Fruit fly (Drosophila melanogaster) whole organism, embryonic: Measurements from ENCODE around the gene RASSF8.
A peak's percentile ranks its signal among the peaks of the same experiment; 100 is the strongest.

Experiments used
- CG10431 ChIP-seq: fragments of 200-800 bp; sonication (Bioruptor generic); optimal IDR thresholded peaks from 3 replicates; lab custom pipeline; 2018; ENCODE audit warnings: missing biosample characterization, mild to moderate bottlenecking, missing genetic modification characterization
- CG10462 ChIP-seq: fragments of 200-800 bp; sonication (Bioruptor generic); optimal IDR thresholded peaks from 2 replicates; lab custom pipeline; 2016; ENCODE audit warnings: missing biosample characterization, missing genetic modification characterization
- CG10654 ChIP-seq: fragments of 200-800 bp; sonication (Bioruptor generic); optimal IDR thresholded peaks from 2 replicates; lab custom pipeline; 2016; ENCODE audit warnings: missing biosample characterization, missing genetic modification characterization
- CG11093 ChIP-seq: fragments of 200-800 bp; sonication (Bioruptor generic); IDR thresholded peaks from 3 replicates; pipeline ENCODE4 v1.3.6; 2022; ENCODE audit warnings: missing biosample characterization, missing genetic modification characterization
- CG11504 ChIP-seq: fragments of 200-800 bp; sonication (Bioruptor generic); optimal IDR thresholded peaks from 3 replicates; lab custom pipeline; 2019; ENCODE audit warnings: missing biosample characterization, mild to moderate bottlenecking, missing genetic modification characterization, moderate library complexity
- CG14965 ChIP-seq: fragments of 200-800 bp; sonication (Bioruptor generic); optimal IDR thresholded peaks from 2 replicates; lab custom pipeline; 2016; ENCODE audit warnings: missing biosample characterization, missing genetic modification characterization, borderline replicate concordance
- CG15073 ChIP-seq: fragments of 200-800 bp; sonication (Bioruptor generic); optimal IDR thresholded peaks from 2 replicates; lab custom pipeline; 2016; ENCODE audit warnings: missing biosample characterization, missing genetic modification characterization
- CG2875 ChIP-seq: fragments of 200-800 bp; sonication (Bioruptor generic); optimal IDR thresholded peaks from 2 replicates; lab custom pipeline; 2017; ENCODE audit warnings: missing biosample characterization, mild to moderate bottlenecking, missing genetic modification characterization, missing genetic modification reagents
- CG31224 ChIP-seq: fragments of 200-800 bp; sonication (Bioruptor generic); IDR thresholded peaks from 2 replicates; pipeline ENCODE4 v1.3.6; 2022; ENCODE audit warnings: missing biosample characterization, missing genetic modification characterization
- CG32532 ChIP-seq: fragments of 200-800 bp; sonication (Bioruptor generic); IDR thresholded peaks from 2 replicates; pipeline ENCODE4 v1.3.6; 2022; ENCODE audit warnings: missing biosample characterization, missing genetic modification characterization
- CG32767 ChIP-seq: fragments of 200-800 bp; sonication (Bioruptor generic); IDR thresholded peaks from 2 replicates; pipeline ENCODE4 v1.3.6; 2022; ENCODE audit warnings: missing biosample characterization, missing genetic modification characterization
- CG7556 ChIP-seq: fragments of 200-800 bp; sonication (Bioruptor generic); optimal IDR thresholded peaks from 2 replicates; lab custom pipeline; 2017; ENCODE audit warnings: missing biosample characterization, mild to moderate bottlenecking, missing genetic modification characterization
- CG8281 ChIP-seq: fragments of 200-800 bp; sonication (Bioruptor generic); optimal IDR thresholded peaks from 2 replicates; lab custom pipeline; 2018; ENCODE audit warnings: missing biosample characterization, mild to moderate bottlenecking, missing genetic modification characterization, moderate library complexity
- CG8388 ChIP-seq: fragments of 200-800 bp; sonication (Bioruptor generic); optimal IDR thresholded peaks from 2 replicates; lab custom pipeline; 2019; ENCODE audit warnings: missing biosample characterization, mild to moderate bottlenecking, missing genetic modification characterization, moderate library complexity
- CG8944 ChIP-seq: fragments of 200-800 bp; sonication (Bioruptor generic); optimal IDR thresholded peaks from 3 replicates; lab custom pipeline; 2016; ENCODE audit warnings: missing biosample characterization, missing genetic modification characterization
- CTCF ChIP-seq: fragments of 200-800 bp; sonication (Bioruptor generic); optimal IDR thresholded peaks from 2 replicates; lab custom pipeline; 2017; ENCODE audit warnings: missing biosample characterization, mild to moderate bottlenecking, missing genetic modification characterization, moderate library complexity
- Chrac-16 ChIP-seq: fragments of 200-800 bp; sonication (Bioruptor generic); optimal IDR thresholded peaks from 3 replicates; lab custom pipeline; 2016; ENCODE audit warnings: missing biosample characterization, missing genetic modification characterization
- Dfd ChIP-seq, 2 experiments: fragments of >200 bp; optimal IDR thresholded peaks; 2 replicates each; lab custom pipeline; 2017; ENCODE audit warnings: missing biosample characterization in 2 of 2, missing genetic modification characterization in 2 of 2
- ERR ChIP-seq: fragments of 200-800 bp; sonication (Bioruptor generic); optimal IDR thresholded peaks from 2 replicates; lab custom pipeline; 2016; ENCODE audit warnings: missing biosample characterization, missing genetic modification characterization
- Elba2 ChIP-seq: fragments of 200-800 bp; sonication (Bioruptor generic); optimal IDR thresholded peaks from 3 replicates; lab custom pipeline; 2016; ENCODE audit warnings: missing biosample characterization, missing genetic modification characterization
- HLH4C ChIP-seq: fragments of 200-800 bp; sonication (Bioruptor generic); IDR thresholded peaks from 3 replicates; pipeline ENCODE4 v1.3.6; 2022; ENCODE audit warnings: missing biosample characterization, missing genetic modification characterization; ENCODE audit not compliant: partially characterized antibody
- Hmr ChIP-seq: fragments of 200-800 bp; sonication (Bioruptor generic); optimal IDR thresholded peaks from 3 replicates; lab custom pipeline; 2017; ENCODE audit warnings: mild to moderate bottlenecking, missing biosample characterization, missing genetic modification reagents, missing genetic modification characterization
- Kr ChIP-seq: fragments of 200-800 bp; sonication (Bioruptor generic); optimal IDR thresholded peaks from 2 replicates; lab custom pipeline; 2017; ENCODE audit warnings: missing biosample characterization, mild to moderate bottlenecking, missing genetic modification characterization
- MTF-1 ChIP-seq: fragments of 200-800 bp; sonication (Bioruptor generic); optimal IDR thresholded peaks from 2 replicates; lab custom pipeline; 2018; ENCODE audit warnings: missing biosample characterization, mild to moderate bottlenecking, missing genetic modification characterization, borderline replicate concordance
- Oli ChIP-seq: fragments of 200-800 bp; sonication (Bioruptor generic); optimal IDR thresholded peaks from 2 replicates; lab custom pipeline; 2018; ENCODE audit warnings: missing biosample characterization, mild to moderate bottlenecking, missing genetic modification characterization, moderate library complexity
- Poxn ChIP-seq: fragments of 200-800 bp; sonication (Bioruptor generic); IDR thresholded peaks from 2 replicates; pipeline ENCODE4 v1.3.6; 2022; ENCODE audit warnings: missing biosample characterization, missing genetic modification characterization
- Ptx1 ChIP-seq: fragments of 200-800 bp; sonication (Bioruptor generic); IDR thresholded peaks from 2 replicates; pipeline ENCODE4 v1.3.6; 2022; ENCODE audit warnings: missing biosample characterization, missing genetic modification characterization
- Sry-δ ChIP-seq: fragments of 200-800 bp; sonication (Bioruptor generic); optimal IDR thresholded peaks from 2 replicates; lab custom pipeline; 2016; ENCODE audit warnings: missing biosample characterization, missing genetic modification characterization
- Vsx1 ChIP-seq: fragments of 200-800 bp; sonication (Bioruptor generic); optimal IDR thresholded peaks from 2 replicates; lab custom pipeline; 2017; ENCODE audit warnings: missing biosample characterization, mild to moderate bottlenecking, missing genetic modification characterization, missing genetic modification reagents
- crc ChIP-seq: fragments of 200-800 bp; sonication (Bioruptor generic); optimal IDR thresholded peaks from 2 replicates; lab custom pipeline; 2016; ENCODE audit warnings: missing biosample characterization, missing genetic modification characterization
- crol ChIP-seq: fragments of 200-800 bp; sonication (Bioruptor generic); IDR thresholded peaks from 2 replicates; pipeline ENCODE4 v1.3.6; 2022; ENCODE audit warnings: missing biosample characterization, missing genetic modification characterization
- esg ChIP-seq: fragments of 200-800 bp; sonication (Bioruptor generic); conservative IDR thresholded peaks from 2 replicates; pipeline ENCODE4 v1.3.6; 2022; ENCODE audit warnings: missing biosample characterization, missing genetic modification characterization
- gcm ChIP-seq: fragments of 200-800 bp; sonication (Bioruptor generic); optimal IDR thresholded peaks from 2 replicates; lab custom pipeline; 2019; ENCODE audit warnings: missing biosample characterization, mild to moderate bottlenecking, missing genetic modification characterization, moderate library complexity
- kay ChIP-seq: fragments of 200-800 bp; sonication (Bioruptor generic); optimal IDR thresholded peaks from 2 replicates; lab custom pipeline; 2016; ENCODE audit warnings: missing biosample characterization, missing genetic modification characterization
- lilli ChIP-seq: fragments of 200-800 bp; sonication (Bioruptor generic); optimal IDR thresholded peaks from 3 replicates; lab custom pipeline; 2016; ENCODE audit warnings: missing biosample characterization, missing genetic modification characterization
- lov ChIP-seq, 2 experiments: fragments of 200-800 bp in 1 of 2; fragments of >200 bp in 1 of 2; sonication (Bioruptor generic) in 1 of 2; IDR thresholded peaks in 1 of 2; optimal IDR thresholded peaks in 1 of 2; 2 replicates in 1 of 2; 3 replicates in 1 of 2; pipeline versions ENCODE4 v1.3.6 to Lab custom; 2017 to 2022; ENCODE audit warnings: missing biosample characterization in 1 of 2, missing genetic modification characterization in 1 of 2
- pzg ChIP-seq: fragments of 200-800 bp; sonication (Bioruptor generic); optimal IDR thresholded peaks from 3 replicates; lab custom pipeline; 2018; ENCODE audit warnings: missing biosample characterization, mild to moderate bottlenecking, missing genetic modification characterization, moderate library complexity
- ranshi ChIP-seq: fragments of 200-800 bp; sonication (Bioruptor generic); IDR thresholded peaks from 2 replicates; pipeline ENCODE4 v1.3.6; 2022; ENCODE audit warnings: missing biosample characterization, missing genetic modification characterization
- sc ChIP-seq, 3 experiments: fragments of >200 bp in 2 of 3; fragments of 200-800 bp in 1 of 3; sonication (Bioruptor generic) in 1 of 3; optimal IDR thresholded peaks; 2 replicates in 2 of 3; 3 replicates in 1 of 3; lab custom pipeline; 2017; ENCODE audit warnings: mild to moderate bottlenecking in 1 of 3, missing biosample characterization in 1 of 3, missing genetic modification characterization in 1 of 3, missing genetic modification reagents in 1 of 3
- sens ChIP-seq: fragments of 200-800 bp; sonication (Bioruptor generic); peaks from one replicate; lab custom pipeline; 2016; ENCODE audit warnings: missing biosample characterization, missing genetic modification characterization
- tx ChIP-seq: fragments of 200-800 bp; sonication (Bioruptor generic); optimal IDR thresholded peaks from 2 replicates; lab custom pipeline; 2016; ENCODE audit warnings: missing biosample characterization, missing genetic modification characterization
- wor ChIP-seq: fragments of 200-800 bp; sonication (Bioruptor generic); IDR thresholded peaks from 2 replicates; pipeline ENCODE4 v1.3.6; 2022; ENCODE audit warnings: missing biosample characterization, missing genetic modification characterization
- zfh2 ChIP-seq: fragments of 200-800 bp; sonication (Bioruptor generic); optimal IDR thresholded peaks from 2 replicates; lab custom pipeline; 2016; ENCODE audit warnings: missing biosample characterization, missing genetic modification characterization

RASSF8 gene

DNA sequence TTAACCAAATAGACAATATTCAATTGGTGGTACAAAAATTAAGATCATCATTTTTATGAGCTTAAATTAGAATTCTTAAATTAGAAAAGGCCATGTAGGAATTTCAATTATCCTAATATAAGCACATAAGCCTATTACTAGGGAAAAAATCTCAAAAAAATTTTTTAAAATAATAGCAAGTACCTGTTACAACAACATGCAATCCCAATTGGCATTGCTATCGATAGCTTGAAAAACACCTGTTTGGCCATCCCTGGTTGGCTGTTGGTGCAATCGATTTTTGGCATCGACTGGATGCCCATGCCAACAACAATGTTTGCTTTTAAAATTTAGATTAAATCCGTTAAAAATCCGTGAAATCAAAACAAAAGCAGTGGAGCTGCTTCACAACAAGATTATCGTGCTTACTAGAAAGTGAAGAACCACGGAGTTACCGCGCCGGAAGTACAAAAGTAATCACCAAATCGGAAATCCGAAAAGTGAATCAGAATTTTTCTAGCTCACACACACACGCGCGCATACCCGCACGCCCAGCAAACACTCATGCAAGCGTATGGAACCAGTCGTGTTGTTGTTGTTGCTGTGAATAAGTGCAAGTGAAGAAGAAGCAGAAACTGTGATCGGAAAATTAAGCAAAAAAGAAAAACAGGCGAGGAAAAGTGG lies at the start of gene RASSF8 (continued):
- TF ChIP-seq HLH4C (GFP tag; lab: Robert Waterston, UW) = peak; percentile 68
- no peak for TF ChIP-seq ERR (GFP tag; lab: Kevin White, UChicago)
- TF ChIP-seq Elba2 = peak; percentile 20
- peak; percentile 53 for TF ChIP-seq zfh2 (GFP tag; lab: Kevin White, UChicago)
- TF ChIP-seq Dfd (GFP tag; optimal IDR thresholded peaks at IDR 0.05; lab: Kevin White, UChicago) = no peak
- TF ChIP-seq CG11093 (GFP tag; lab: Robert Waterston, UW) = no peak
- TF ChIP-seq CG31224 (GFP tag; lab: Robert Waterston, UW) = peak; percentile 26; the same call in 1 of the 2 replicates
- TF ChIP-seq CTCF = no peak
- TF ChIP-seq CG11504 = peak; percentile 33
- peak; percentile 19 for TF ChIP-seq CG10654 (GFP tag; lab: Kevin White, UChicago)
- no peak for TF ChIP-seq Kr
- TF ChIP-seq, all 482 proteins: peak for 147

DNA sequence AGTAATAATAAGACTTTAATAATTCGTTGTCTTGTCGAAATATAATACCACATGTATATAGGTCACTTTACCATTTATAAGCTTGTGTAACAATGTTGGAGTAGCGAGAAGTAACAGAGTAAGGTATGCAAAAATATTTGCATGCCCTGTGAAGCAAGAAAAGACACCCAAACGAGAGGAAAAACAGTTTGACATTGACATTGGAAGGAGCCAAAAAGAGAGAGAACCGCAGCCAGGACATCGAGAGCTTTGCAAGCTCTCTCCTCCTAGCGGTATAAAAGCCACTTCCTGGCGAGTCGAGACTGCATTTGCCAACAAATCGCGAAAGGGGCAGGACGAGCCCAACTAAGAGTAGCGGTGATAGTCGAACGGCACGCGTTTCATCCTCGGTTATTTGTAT lies 48.2 kb upstream of the RASSF8 start, which contains the start of gene CG5079:
Gene CG5079, plus strand, starts transcription at position 301 of the 400 bp plus-strand sequence.
- TF ChIP-seq CG2875 (GFP tag; lab: Kevin White, UChicago) = no peak
- no peak for TF ChIP-seq lilli (GFP tag; lab: Kevin White, UChicago)
- no peak for TF ChIP-seq CG10431 (GFP tag; lab: Kevin White, UChicago)
- no peak for TF ChIP-seq Poxn (GFP tag; lab: Robert Waterston, UW)
- no peak for TF ChIP-seq CG32767 (GFP tag; lab: Robert Waterston, UW)
- no peak for TF ChIP-seq esg
- no peak for TF ChIP-seq Sry-δ
- no peak for TF ChIP-seq gcm (GFP tag; lab: Kevin White, UChicago)
- no peak for TF ChIP-seq sc (optimal IDR thresholded peaks at IDR 0.05; lab: Kevin White, UChicago)
- TF ChIP-seq sc (GFP tag; optimal IDR thresholded peaks at IDR 0.05; lab: Kevin White, UChicago) = no peak

DNA sequence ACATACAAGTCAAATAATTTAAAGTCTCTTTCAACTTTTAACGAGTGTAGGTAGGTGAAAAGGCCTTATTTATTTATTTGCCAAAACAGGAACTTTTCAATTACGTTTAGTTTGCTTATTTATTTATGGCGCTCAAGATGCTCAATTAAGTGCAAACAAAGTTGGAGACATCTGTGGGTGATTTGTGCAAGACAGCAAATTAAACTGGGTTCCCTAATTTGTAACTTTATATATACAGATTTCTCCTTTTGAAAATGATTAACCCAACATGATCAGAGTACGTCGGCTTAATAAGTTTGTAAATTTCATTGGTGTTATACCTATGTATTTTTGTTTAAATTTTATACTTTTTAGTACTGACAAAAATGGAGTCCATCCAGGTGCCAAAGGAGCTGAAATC lies 43.5 kb upstream of the RASSF8 start, which contains the start of gene CG5071:
Gene CG5071, plus strand, starts transcription at position 301 of the 400 bp plus-strand sequence.
- no peak for TF ChIP-seq pzg (GFP tag; lab: Kevin White, UChicago)
- TF ChIP-seq MTF-1 (GFP tag; lab: Kevin White, UChicago) = no peak
- TF ChIP-seq CG2875 (GFP tag; lab: Kevin White, UChicago) = no peak
- no peak for TF ChIP-seq kay
- no peak for TF ChIP-seq CG7556 (GFP tag; lab: Kevin White, UChicago)
- TF ChIP-seq sens (GFP tag; lab: Kevin White, UChicago) = peak; percentile 1
- no peak for TF ChIP-seq Oli (tag; lab: Kevin White, UChicago)
- TF ChIP-seq, all 482 proteins: peak for 1

dm6 chr3R:25623800-25624791 lies 37.5 kb upstream of the RASSF8 start, which contains the start of gene Npl4:
Npl4 (minus strand) TSS chr3R:25624662.
- TF ChIP-seq tx (GFP tag; lab: Kevin White, UChicago) (no peak), CG8281 (tag; lab: Kevin White, UChicago) (no peak), CG8944 (no peak), Hmr (GFP tag; lab: Kevin White, UChicago) (peak; percentile 11), lov (optimal IDR thresholded peaks at IDR 0.05; lab: Kevin White, UChicago) (no peak), lov (GFP tag; IDR thresholded peaks at IDR 0.05; lab: Robert Waterston, UW) (no peak), Chrac-16 (GFP tag; lab: Kevin White, UChicago) (no peak), CG14965 (no peak), CG10462 (GFP tag; lab: Kevin White, UChicago) (no peak), wor (GFP tag; lab: Robert Waterston, UW) (no peak), ranshi (GFP tag; lab: Robert Waterston, UW) (0 out of 2 replicates have a peak, but pooled peaks have one; percentile 31), CG32532 (peak; percentile 30; the same call in 1 of the 2 replicates), CG15073 (GFP tag; lab: Kevin White, UChicago) (no peak), Ptx1 (GFP tag; lab: Robert Waterston, UW) (peak; percentile 38; the same call in 1 of the 2 replicates), Vsx1 (GFP tag; lab: Kevin White, UChicago) (no peak), crol (GFP tag; lab: Robert Waterston, UW) (peak; percentile 94), crc (GFP tag; lab: Kevin White, UChicago) (no peak), CG8388 (GFP tag; lab: Kevin White, UChicago) (no peak)
